Worm (Caenorhabditis elegans) whole organism, early embryonic: ENCODE data around the gene swp-1.
A peak's percentile ranks its signal among the peaks of the same experiment; 100 is the strongest.

Experiments
- B0310.2 ChIP-seq: sonication (generic microtip); optimal IDR thresholded peaks from 2 replicates; lab custom pipeline; 2016; ENCODE audit warnings: mild to moderate bottlenecking, missing genetic modification characterization, missing compliant biosample characterization
- F13C5.2 ChIP-seq: sonication (generic microtip); optimal IDR thresholded peaks from 2 replicates; lab custom pipeline; 2017; ENCODE audit warnings: mild to moderate bottlenecking, missing genetic modification characterization, inconsistent platforms, missing compliant biosample characterization
- aly-1 ChIP-seq: sonication (generic microtip); optimal IDR thresholded peaks from 2 replicates; lab custom pipeline; 2016; ENCODE audit warnings: missing genetic modification characterization, missing compliant biosample characterization
- ama-1 ChIP-seq: fragments of 150-350 bp; optimal IDR thresholded peaks from 2 replicates; lab custom pipeline; 2014
- ceh-13 ChIP-seq: fragments of 200-800 bp; sonication (Bioruptor generic); optimal IDR thresholded peaks from 2 replicates; lab custom pipeline; 2018; ENCODE audit warnings: mild to moderate bottlenecking, missing genetic modification characterization, missing compliant biosample characterization
- ceh-36 ChIP-seq: sonication (generic microtip); optimal IDR thresholded peaks from 2 replicates; lab custom pipeline; 2016; ENCODE audit warnings: missing genetic modification characterization, inconsistent platforms, missing compliant biosample characterization
- ets-7 ChIP-seq: sonication (generic microtip); optimal IDR thresholded peaks from 2 replicates; lab custom pipeline; 2016; ENCODE audit warnings: missing genotype, missing genetic modification characterization, missing compliant biosample characterization
- flt-1 ChIP-seq: fragments of 200-800 bp; sonication (Bioruptor generic); IDR thresholded peaks from 2 replicates; pipeline ENCODE4 v1.3.6; 2022; ENCODE audit warnings: missing genetic modification characterization, missing compliant biosample characterization
- hmbx-1 ChIP-seq: sonication (generic microtip); optimal IDR thresholded peaks from 2 replicates; lab custom pipeline; 2016; ENCODE audit warnings: mild to moderate bottlenecking, missing genetic modification characterization, missing compliant biosample characterization
- hmg-4 ChIP-seq: fragments of 200-800 bp; sonication (Bioruptor generic); optimal IDR thresholded peaks from 2 replicates; lab custom pipeline; 2018; ENCODE audit warnings: mild to moderate bottlenecking, missing genetic modification characterization, missing compliant biosample characterization
- hnd-1 ChIP-seq: sonication (generic microtip); optimal IDR thresholded peaks from 2 replicates; lab custom pipeline; 2016; ENCODE audit warnings: missing genetic modification characterization, missing compliant biosample characterization
- pes-1 ChIP-seq: fragments of 200-800 bp; sonication (Bioruptor generic); IDR thresholded peaks from 2 replicates; pipeline ENCODE4 v1.3.6; 2022; ENCODE audit warnings: missing genetic modification reagents, missing genetic modification characterization, missing compliant biosample characterization
- scrt-1 ChIP-seq: fragments of 200-800 bp; sonication (Bioruptor generic); IDR thresholded peaks from 2 replicates; pipeline ENCODE4 v1.3.6; 2022; ENCODE audit warnings: missing genetic modification characterization, missing compliant biosample characterization
- sea-1 ChIP-seq: fragments of 200-800 bp; sonication (Bioruptor generic); conservative IDR thresholded peaks from 2 replicates; pipeline ENCODE4 v1.3.6; 2022; ENCODE audit warnings: missing genetic modification characterization, missing compliant biosample characterization
- tbx-11 ChIP-seq: fragments of 200-800 bp; sonication (Bioruptor generic); IDR thresholded peaks from 2 replicates; pipeline ENCODE4 v1.3.6; 2022; ENCODE audit warnings: missing genetic modification characterization, missing compliant biosample characterization
- tbx-37 ChIP-seq: fragments of 200-800 bp; sonication (Bioruptor generic); conservative IDR thresholded peaks from 2 replicates; pipeline ENCODE4 v1.3.6; 2022; ENCODE audit warnings: missing genetic modification reagents, missing genetic modification characterization, missing compliant biosample characterization
- tra-4 ChIP-seq: sonication (generic microtip); optimal IDR thresholded peaks from 2 replicates; lab custom pipeline; 2017; ENCODE audit warnings: missing genetic modification characterization, missing compliant biosample characterization

Gene swp-1

DNA sequence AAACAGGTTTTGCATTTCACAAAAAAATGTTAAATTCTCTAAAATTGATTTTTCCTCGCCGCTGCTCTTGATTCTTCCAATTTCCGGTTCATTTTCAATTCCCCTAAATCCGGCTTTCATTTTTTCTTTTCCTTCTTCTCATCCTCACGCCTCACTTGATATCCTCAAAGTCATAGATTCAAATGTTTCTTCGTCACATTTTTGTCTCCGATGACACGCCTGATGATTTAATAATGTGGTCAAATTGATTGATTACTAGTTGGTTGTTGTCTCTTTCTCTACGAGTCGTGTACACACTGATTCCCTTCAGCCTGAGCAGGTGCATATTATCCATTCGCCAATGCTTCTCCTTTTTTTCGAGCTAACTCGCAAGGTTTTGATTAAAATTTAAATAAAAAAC is 16.2 kb upstream of the swp-1 start:
- TF ChIP-seq tra-4 (tag; lab: Kevin White, UChicago) (no peak), tbx-11 (no peak), scrt-1 (GFP tag; lab: Robert Waterston, UW) (no peak), sea-1 (no peak), hmbx-1 (tag; lab: Kevin White, UChicago) (no peak), ets-7 (tag; lab: Kevin White, UChicago) (no peak), flt-1 (no peak), hmg-4 (GFP tag; lab: Kevin White, UChicago) (no peak), ceh-36 (no peak), tbx-37 (GFP tag; lab: Robert Waterston, UW) (no peak), hnd-1 (tag; lab: Kevin White, UChicago) (no peak)

DNA sequence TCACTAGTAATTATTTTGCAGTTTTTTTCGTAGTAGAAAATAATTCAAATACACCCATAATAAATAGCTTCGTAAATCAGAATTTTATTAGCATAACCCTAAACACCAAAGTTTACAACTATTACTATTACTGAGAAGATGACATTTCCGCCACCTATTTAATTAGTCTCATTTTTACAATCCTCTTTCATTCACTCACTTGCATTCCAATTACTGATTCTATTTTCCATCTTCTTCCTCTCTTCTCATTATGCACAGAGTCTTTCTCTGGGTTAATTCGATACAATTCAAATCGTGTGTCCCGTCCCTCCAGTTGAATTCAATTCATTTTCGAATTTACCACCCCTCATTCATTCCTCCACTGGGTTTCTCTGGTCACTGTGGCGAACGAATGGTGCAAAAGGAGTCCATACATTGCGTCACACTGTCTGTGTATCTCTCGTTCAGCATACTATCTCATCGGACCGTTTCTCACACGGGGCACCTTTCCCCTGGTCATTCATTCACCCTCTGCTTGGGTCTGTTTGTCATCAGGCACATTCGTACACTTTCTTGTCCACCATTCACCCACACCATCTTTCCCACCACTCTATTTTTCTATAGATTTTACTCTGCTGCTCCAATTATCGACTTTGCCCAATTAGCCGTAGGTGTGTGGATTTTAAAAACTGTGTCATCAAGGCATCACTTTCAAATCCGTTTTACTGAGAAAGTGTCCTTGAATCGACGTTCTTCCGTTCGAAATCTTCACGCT is 15.1 kb upstream of the swp-1 start:
- TF ChIP-seq scrt-1 (GFP tag; lab: Robert Waterston, UW) (0 out of 2 replicates have a peak, but pooled peaks have one; percentile 9), ceh-13 (GFP tag; lab: Kevin White, UChicago) (no peak), hmg-4 (GFP tag; lab: Kevin White, UChicago) (peak; percentile 27), aly-1 (peak; percentile 51), sea-1 (no peak)

DNA sequence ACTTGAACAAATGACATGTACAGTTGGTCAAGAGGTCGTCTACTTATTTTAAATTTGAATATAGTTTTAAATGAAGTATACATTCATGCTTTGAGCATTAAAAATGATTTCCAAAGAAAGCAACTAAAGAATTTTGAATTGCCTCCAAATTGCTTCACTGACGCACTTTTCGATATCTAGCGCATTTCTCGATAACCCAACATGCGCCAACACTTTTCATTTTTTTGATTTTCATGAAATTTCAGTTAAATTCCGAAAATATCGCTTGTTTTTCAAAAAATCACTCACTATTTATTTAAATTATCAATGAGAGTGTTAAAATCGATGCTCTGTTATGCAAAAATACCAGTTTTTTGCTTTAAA is 14.5 kb upstream of the swp-1 start:
- no peak for TF ChIP-seq hmg-4 (GFP tag; lab: Kevin White, UChicago)

DNA sequence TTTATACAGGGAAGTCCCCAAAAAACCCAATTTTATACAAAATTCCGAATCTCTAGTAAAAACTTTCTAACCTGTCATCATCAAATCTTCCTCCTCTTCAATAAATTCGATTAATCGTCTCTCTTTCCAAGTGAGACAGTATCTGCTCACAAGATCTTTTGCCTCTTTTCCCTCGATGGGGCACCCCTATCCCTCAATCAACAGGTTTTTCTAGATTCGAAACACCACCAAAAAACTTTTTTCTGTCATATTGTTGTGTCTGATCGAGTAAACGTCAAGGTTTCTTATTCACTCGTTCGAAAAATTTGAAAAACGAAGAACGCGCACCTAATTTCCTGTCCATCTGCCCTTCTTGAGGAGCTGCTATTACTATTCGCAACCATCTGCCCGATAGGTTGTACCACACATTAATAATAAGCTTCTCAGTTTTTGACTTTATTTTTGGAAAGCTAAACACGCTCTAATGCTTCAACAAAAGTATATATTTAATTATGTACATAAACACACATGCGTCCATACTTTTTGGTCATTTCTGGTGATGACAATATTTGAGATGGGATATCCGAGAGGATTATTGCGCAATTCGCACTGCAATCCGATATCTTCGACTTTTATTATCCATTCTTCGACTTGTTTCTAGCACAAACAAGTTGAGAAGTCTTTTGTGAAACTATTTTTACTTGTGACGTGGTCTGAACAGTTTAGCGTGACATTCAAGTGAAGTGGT is 13.9 kb upstream of the swp-1 start:
- TF ChIP-seq flt-1 (no peak), hnd-1 (tag; lab: Kevin White, UChicago) (no peak), hmg-4 (GFP tag; lab: Kevin White, UChicago) (no peak), pes-1 (GFP tag; lab: Robert Waterston, UW) (no peak), ama-1 (lab: Kevin White, UChicago) (no peak), ceh-36 (no peak), B0310.2 (tag; lab: Kevin White, UChicago) (no peak), hmbx-1 (tag; lab: Kevin White, UChicago) (no peak), F13C5.2 (tag; lab: Kevin White, UChicago) (no peak), scrt-1 (GFP tag; lab: Robert Waterston, UW) (no peak), sea-1 (no peak), ceh-13 (GFP tag; lab: Kevin White, UChicago) (no peak)

DNA sequence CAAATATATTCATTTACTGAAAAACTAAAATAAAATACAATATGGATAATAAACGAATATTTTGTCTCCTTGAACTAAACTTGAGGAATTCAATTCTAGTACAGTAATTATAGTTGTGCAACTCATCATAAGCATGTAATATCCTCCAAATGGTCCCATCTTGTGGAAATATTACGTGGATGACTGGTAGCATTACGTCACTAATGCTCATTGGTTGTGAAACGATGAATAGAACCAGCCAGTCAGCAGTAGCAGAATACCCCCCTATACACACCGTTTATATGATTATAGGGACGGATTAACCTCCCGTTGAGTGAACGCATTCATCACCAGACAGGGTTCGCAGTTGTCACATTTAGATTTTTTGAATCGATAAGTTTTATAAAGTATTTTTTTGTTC is 13.1 kb upstream of the swp-1 start:
- TF ChIP-seq ama-1 (lab: Kevin White, UChicago) (no peak), ceh-36 (no peak), flt-1 (no peak), aly-1 (no peak), tra-4 (tag; lab: Kevin White, UChicago) (no peak), ceh-13 (GFP tag; lab: Kevin White, UChicago) (no peak), hnd-1 (tag; lab: Kevin White, UChicago) (no peak), hmg-4 (GFP tag; lab: Kevin White, UChicago) (no peak), scrt-1 (GFP tag; lab: Robert Waterston, UW) (no peak), hmbx-1 (tag; lab: Kevin White, UChicago) (no peak), tbx-37 (GFP tag; lab: Robert Waterston, UW) (no peak), ets-7 (tag; lab: Kevin White, UChicago) (no peak), pes-1 (GFP tag; lab: Robert Waterston, UW) (no peak), sea-1 (no peak), tbx-11 (no peak), B0310.2 (tag; lab: Kevin White, UChicago) (no peak), F13C5.2 (tag; lab: Kevin White, UChicago) (no peak)

DNA sequence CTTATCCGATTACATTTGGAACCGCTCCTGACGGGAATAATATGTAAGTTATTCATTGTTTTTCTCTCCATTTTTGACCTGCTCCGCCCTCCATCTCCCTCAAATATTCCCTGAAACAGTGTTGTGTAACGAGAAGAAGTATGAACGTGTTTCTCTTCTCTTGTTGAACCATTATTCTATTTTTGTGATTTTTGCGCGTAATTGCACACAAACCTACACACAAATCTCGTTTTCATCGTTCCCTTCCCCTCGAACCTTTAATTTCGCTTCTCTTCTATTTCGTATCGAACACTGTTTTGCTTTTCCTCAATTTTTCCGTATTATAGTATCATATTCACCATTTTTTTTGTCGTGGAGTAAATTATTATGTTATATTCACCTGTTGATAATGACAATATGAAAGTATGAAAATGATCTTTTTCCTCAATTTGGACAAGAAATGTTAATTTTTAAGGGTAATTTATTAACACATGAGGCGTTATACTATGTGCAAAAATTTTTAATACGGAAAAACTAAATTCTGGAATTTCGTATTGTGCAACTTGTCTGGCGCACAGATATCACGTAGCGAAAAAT is 11.9 kb upstream of the swp-1 start:
- TF ChIP-seq hnd-1 (tag; lab: Kevin White, UChicago) (no peak), flt-1 (no peak)

DNA sequence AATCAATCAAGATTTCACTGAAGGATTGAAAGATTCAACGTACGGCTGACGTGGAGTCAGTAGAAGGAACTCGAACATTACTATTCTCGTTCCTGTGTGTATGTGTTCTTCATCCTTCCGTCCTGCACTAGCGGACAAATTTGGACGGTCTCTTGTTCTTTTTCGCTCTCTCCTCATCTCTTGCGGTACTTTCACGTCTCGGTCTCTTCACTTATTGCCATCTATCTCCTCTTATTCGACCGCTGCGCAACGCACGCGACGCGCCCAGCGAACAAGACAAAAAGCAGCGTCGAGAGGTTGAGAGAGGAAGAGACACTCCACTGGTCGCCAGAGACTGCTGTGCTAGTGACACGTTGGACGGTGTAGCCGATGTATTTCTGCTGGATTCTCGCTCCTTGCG is 10.1 kb upstream of the swp-1 start:
- TF ChIP-seq sea-1: no peak
- peak; percentile 54 for TF ChIP-seq F13C5.2 (tag; lab: Kevin White, UChicago)
- peak; percentile 70 for TF ChIP-seq aly-1
- no peak for TF ChIP-seq ceh-13 (GFP tag; lab: Kevin White, UChicago)
- no peak for TF ChIP-seq flt-1
- TF ChIP-seq tbx-37 (GFP tag; lab: Robert Waterston, UW): 0 out of 2 replicates have a peak, but pooled peaks have one; percentile 8
- TF ChIP-seq hmg-4 (GFP tag; lab: Kevin White, UChicago): peak; percentile 61
- peak; percentile 11 for TF ChIP-seq ets-7 (tag; lab: Kevin White, UChicago)

DNA sequence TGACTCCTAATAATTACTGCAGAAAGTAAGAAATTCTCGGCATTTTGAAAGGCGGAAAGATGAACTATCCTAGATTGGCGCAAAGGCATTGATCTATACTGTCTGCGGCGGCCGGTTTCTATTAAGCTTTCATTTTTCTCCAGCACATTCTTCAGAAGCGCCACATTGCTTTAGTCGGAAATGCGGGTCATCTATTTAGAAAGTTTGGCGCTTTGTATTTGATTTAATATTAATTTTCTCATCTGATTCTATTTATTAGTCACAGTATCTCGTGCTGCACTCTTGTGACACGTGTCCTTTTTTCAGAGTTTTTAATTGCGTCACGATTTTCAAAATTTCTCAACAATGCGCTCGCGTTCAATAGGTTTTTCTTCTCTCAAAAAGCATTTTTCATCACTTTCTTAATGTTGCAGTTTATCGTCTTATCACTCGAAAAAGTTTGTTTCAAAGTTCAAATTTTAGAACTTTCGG is 9.7 kb upstream of the swp-1 start:
- TF ChIP-seq ceh-36: peak; percentile 27
- peak; percentile 83 for TF ChIP-seq ama-1 (lab: Kevin White, UChicago)
- no peak for TF ChIP-seq aly-1
- no peak for TF ChIP-seq ceh-13 (GFP tag; lab: Kevin White, UChicago)
- TF ChIP-seq F13C5.2 (tag; lab: Kevin White, UChicago): no peak
- no peak for TF ChIP-seq hmbx-1 (tag; lab: Kevin White, UChicago)
- TF ChIP-seq pes-1 (GFP tag; lab: Robert Waterston, UW): no peak
- no peak for TF ChIP-seq flt-1
